Fruit fly (Drosophila melanogaster) whole organism, wandering third instar larva: Measurements from ENCODE around the gene CG14443.
A peak's percentile ranks its signal among the peaks of the same experiment; 100 is the strongest.

Source experiments
- Abd-B ChIP-seq: fragments of >200 bp; optimal IDR thresholded peaks from 2 replicates; lab custom pipeline; 2017; ENCODE audit warnings: missing biosample characterization, missing genetic modification characterization
- CG32264 ChIP-seq: fragments of 200-800 bp; sonication (Bioruptor generic); optimal IDR thresholded peaks from 2 replicates; lab custom pipeline; 2016; ENCODE audit warnings: missing biosample characterization, missing genetic modification characterization
- CG9705 ChIP-seq: fragments of 200-800 bp; sonication (Bioruptor generic); optimal IDR thresholded peaks from 2 replicates; lab custom pipeline; 2018; ENCODE audit warnings: missing biosample characterization, mild to moderate bottlenecking, missing genetic modification characterization
- CrebA ChIP-seq: fragments of 200-800 bp; sonication (Bioruptor generic); optimal IDR thresholded peaks from 2 replicates; lab custom pipeline; 2016; ENCODE audit warnings: missing biosample characterization, mild to moderate bottlenecking, missing genetic modification characterization, borderline replicate concordance
- Dfd ChIP-seq: fragments of >200 bp; optimal IDR thresholded peaks from 2 replicates; lab custom pipeline; 2017; ENCODE audit warnings: missing biosample characterization, missing genetic modification characterization
- Dif ChIP-seq: fragments of 200-275, 200-300 bp; sonication (Bioruptor generic); optimal IDR thresholded peaks from 2 replicates; lab custom pipeline; 2018; ENCODE audit warnings: missing biosample characterization, missing genetic modification characterization; ENCODE audit not compliant: partially characterized antibody
- GATAd ChIP-seq: sonication (Bioruptor generic); optimal IDR thresholded peaks from 2 replicates; lab custom pipeline; 2016; ENCODE audit warnings: missing biosample characterization, missing genetic modification characterization
- HLH106 ChIP-seq: fragments of 200-800 bp; optimal IDR thresholded peaks from 3 replicates; lab custom pipeline; 2019; ENCODE audit warnings: missing biosample characterization, mild to moderate bottlenecking, missing genetic modification characterization, moderate library complexity
- Hnf4 ChIP-seq: fragments of 200-800 bp; sonication (Bioruptor generic); optimal IDR thresholded peaks from 2 replicates; lab custom pipeline; 2016; ENCODE audit warnings: missing biosample characterization, mild to moderate bottlenecking, missing genetic modification characterization
- Hr78 ChIP-seq: fragments of >200 bp; optimal IDR thresholded peaks from 2 replicates; lab custom pipeline; 2017; ENCODE audit warnings: missing biosample characterization, missing genetic modification characterization
- Hr83 ChIP-seq: fragments of 200-300 bp; sonication (Bioruptor generic); optimal IDR thresholded peaks from 2 replicates; lab custom pipeline; 2016; ENCODE audit warnings: missing biosample characterization, mild to moderate bottlenecking, missing genetic modification characterization, moderate library complexity; ENCODE audit not compliant: poor library complexity, severe bottlenecking
- Jra ChIP-seq: sonication (Bioruptor generic); optimal IDR thresholded peaks from 2 replicates; lab custom pipeline; 2016; ENCODE audit warnings: missing biosample characterization, missing genetic modification characterization
- Mio ChIP-seq: sonication (Bioruptor generic); optimal IDR thresholded peaks from 2 replicates; lab custom pipeline; 2016; ENCODE audit warnings: missing biosample characterization, missing genetic modification characterization
- Myc ChIP-seq: fragments of >200 bp; optimal IDR thresholded peaks from 2 replicates; lab custom pipeline; 2017
- N ChIP-seq: fragments of >200 bp; optimal IDR thresholded peaks from 2 replicates; lab custom pipeline; 2018; ENCODE audit warnings: missing biosample characterization, missing external identifiers, missing genetic modification characterization
- OdsH ChIP-seq: fragments of 200-800 bp; sonication (Bioruptor generic); optimal IDR thresholded peaks from 2 replicates; lab custom pipeline; 2016; ENCODE audit warnings: missing biosample characterization, mild to moderate bottlenecking, missing genetic modification characterization
- Rel ChIP-seq, 2 experiments: fragments of 200-800 bp; sonication (Bioruptor generic) in 1 of 2; optimal IDR thresholded peaks; 2 replicates in 1 of 2; 3 replicates in 1 of 2; lab custom pipeline; 2016 to 2019; ENCODE audit warnings: mild to moderate bottlenecking in 2 of 2, missing biosample characterization in 2 of 2, missing genetic modification characterization in 2 of 2, moderate library complexity in 1 of 2
- Sp1 ChIP-seq: fragments of 200-800 bp; sonication (Bioruptor generic); optimal IDR thresholded peaks from 3 replicates; lab custom pipeline; 2019; ENCODE audit warnings: missing biosample characterization, mild to moderate bottlenecking, missing genetic modification characterization, moderate library complexity
- Vsx2 ChIP-seq: fragments of 200-300, 225-300 bp; sonication (Bioruptor generic); optimal IDR thresholded peaks from 2 replicates; lab custom pipeline; 2018; ENCODE audit warnings: missing biosample characterization, missing genetic modification characterization; ENCODE audit not compliant: partially characterized antibody
- br ChIP-seq: fragments of 200-800 bp; sonication (Bioruptor generic); optimal IDR thresholded peaks from 2 replicates; lab custom pipeline; 2016; ENCODE audit warnings: missing biosample characterization, missing genetic modification characterization
- brk ChIP-seq: fragments of 200-800 bp; sonication (Bioruptor generic); optimal IDR thresholded peaks from 2 replicates; lab custom pipeline; 2016; ENCODE audit warnings: missing biosample characterization, mild to moderate bottlenecking, missing genetic modification characterization
- dl ChIP-seq, 2 experiments: fragments of 175-275, 200-275 bp in 1 of 2; fragments of 200-275 bp in 1 of 2; sonication (Bioruptor generic); optimal IDR thresholded peaks; lab custom pipeline; 2018; ENCODE audit warnings: mild to moderate bottlenecking in 2 of 2, missing biosample characterization in 2 of 2, missing genetic modification characterization in 2 of 2, moderate library complexity in 2 of 2; ENCODE audit not compliant: partially characterized antibody in 2 of 2, insufficient read depth in 1 of 2
- dmrt93B ChIP-seq: fragments of 200-800 bp; sonication (Bioruptor generic); optimal IDR thresholded peaks from 2 replicates; lab custom pipeline; 2018; ENCODE audit warnings: missing biosample characterization, mild to moderate bottlenecking, missing genetic modification characterization
- dsf ChIP-seq: sonication (Bioruptor generic); optimal IDR thresholded peaks from 2 replicates; lab custom pipeline; 2016; ENCODE audit warnings: missing biosample characterization, missing genetic modification characterization, borderline replicate concordance
- ey ChIP-seq: fragments of 200-800 bp; sonication (Bioruptor generic); optimal IDR thresholded peaks from 2 replicates; lab custom pipeline; 2016; ENCODE audit warnings: missing biosample characterization, missing genetic modification characterization
- foxo ChIP-seq, 2 experiments: fragments of 200-800 bp; sonication (Bioruptor generic); optimal IDR thresholded peaks; 2 replicates in 1 of 2; 3 replicates in 1 of 2; lab custom pipeline; 2016 to 2017; ENCODE audit warnings: missing biosample characterization in 2 of 2, missing genetic modification characterization in 2 of 2
- fru ChIP-seq: fragments of 200-800 bp; sonication (Bioruptor generic); optimal IDR thresholded peaks from 3 replicates; lab custom pipeline; 2016; ENCODE audit warnings: missing biosample characterization, mild to moderate bottlenecking, missing genetic modification characterization
- h ChIP-seq: fragments of 200-800 bp; sonication (Bioruptor generic); optimal IDR thresholded peaks from 3 replicates; lab custom pipeline; 2016; ENCODE audit warnings: missing biosample characterization, mild to moderate bottlenecking, missing genetic modification characterization
- jim ChIP-seq: fragments of 175-275, 200-325 bp; sonication (Bioruptor generic); optimal IDR thresholded peaks from 2 replicates; lab custom pipeline; 2016; ENCODE audit warnings: missing biosample characterization, mild to moderate bottlenecking, missing genetic modification characterization
- lola ChIP-seq: fragments of >200 bp; optimal IDR thresholded peaks from 2 replicates; lab custom pipeline; 2017; ENCODE audit warnings: missing biosample characterization, missing genetic modification characterization
- pan ChIP-seq: fragments of >200 bp; optimal IDR thresholded peaks from 2 replicates; lab custom pipeline; 2017
- psq ChIP-seq: fragments of 200-800 bp; sonication (Bioruptor generic); optimal IDR thresholded peaks from 3 replicates; lab custom pipeline; 2017; ENCODE audit warnings: missing biosample characterization, mild to moderate bottlenecking, missing genetic modification characterization, moderate library complexity
- rgr ChIP-seq: fragments of 200-800 bp; sonication (Bioruptor generic); optimal IDR thresholded peaks from 3 replicates; lab custom pipeline; 2016; ENCODE audit warnings: missing biosample characterization, mild to moderate bottlenecking, missing genetic modification characterization
- sage ChIP-seq: fragments of 200-800 bp; sonication (Bioruptor generic); optimal IDR thresholded peaks from 2 replicates; lab custom pipeline; 2016; ENCODE audit warnings: missing biosample characterization, mild to moderate bottlenecking, missing genetic modification characterization
- sv ChIP-seq: fragments of 200-800 bp; sonication (Bioruptor generic); optimal IDR thresholded peaks from 3 replicates; lab custom pipeline; 2016; ENCODE audit warnings: missing biosample characterization, missing genetic modification characterization
- tai ChIP-seq: sonication (Bioruptor generic); optimal IDR thresholded peaks from 2 replicates; lab custom pipeline; 2016; ENCODE audit warnings: missing biosample characterization, missing genetic modification characterization
- usp ChIP-seq: fragments of >200 bp; optimal IDR thresholded peaks from 2 replicates; lab custom pipeline; 2017; ENCODE audit warnings: missing biosample characterization, missing genetic modification characterization
- woc ChIP-seq: sonication (Bioruptor generic); optimal IDR thresholded peaks from 2 replicates; lab custom pipeline; 2016; ENCODE audit warnings: missing biosample characterization, mild to moderate bottlenecking, missing genetic modification characterization

The CG14443 gene

DNA sequence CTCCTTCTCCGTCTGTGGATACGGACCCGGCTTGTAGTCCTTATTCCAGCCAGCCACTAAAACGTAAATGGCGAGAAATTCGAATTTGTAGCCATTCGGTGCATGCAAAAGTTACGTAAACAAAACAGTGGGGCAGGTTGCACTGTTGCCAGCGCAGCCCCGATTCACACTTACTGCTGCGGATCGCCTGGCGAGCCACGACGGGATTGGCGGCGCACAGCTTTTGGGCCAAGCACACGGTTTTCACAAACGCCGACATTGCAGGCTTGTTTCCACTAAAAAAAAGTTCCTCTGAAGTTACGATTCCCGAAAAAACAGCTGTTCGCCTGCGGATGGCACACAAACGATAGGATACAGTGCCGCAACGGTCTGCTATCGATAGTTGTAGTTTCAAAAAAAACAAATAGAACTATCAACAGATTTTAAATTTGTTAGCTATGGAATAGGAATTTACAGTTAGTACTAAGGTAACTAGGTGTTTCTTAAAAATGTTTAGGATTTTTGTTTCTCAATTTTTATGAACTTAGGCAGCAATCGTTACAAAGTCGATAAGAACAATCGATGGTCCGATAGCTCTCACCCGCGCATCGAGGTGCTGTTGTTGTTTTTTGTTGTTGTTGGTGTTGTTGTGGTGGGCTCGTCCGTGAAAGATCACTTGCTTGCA lies 44.2 kb downstream of the CG14443 start, which contains the start of gene Fum1:
Gene Fum1, plus strand, starts transcription at position 599 of the 664 bp plus-strand sequence.
- TF ChIP-seq lola (GFP tag; lab: Kevin White, UChicago) (no peak), ey (GFP tag; lab: Kevin White, UChicago) (peak; percentile 2), Hr78 (GFP tag; lab: Kevin White, UChicago) (no peak), woc (GFP tag; lab: Kevin White, UChicago) (peak; percentile 48), psq (no peak), fru (GFP tag; lab: Kevin White, UChicago) (no peak), brk (GFP tag; lab: Kevin White, UChicago) (no peak), dl (GFP tag; optimal IDR thresholded peaks at IDR 0.05; lab: Kevin White, UChicago; ENCODE audit: insufficient read depth in 1 of 2, partially characterized antibody in 2 of 2) (no peak), Dif (GFP tag; lab: Kevin White, UChicago) (no peak), rgr (GFP tag; lab: Kevin White, UChicago) (peak; percentile 39), CrebA (GFP tag; lab: Kevin White, UChicago) (no peak), dmrt93B (GFP tag; lab: Kevin White, UChicago) (no peak), dsf (no peak), Dfd (no peak), N (GFP tag; lab: Kevin White, UChicago) (no peak), Myc (lab: Kevin White, UChicago) (no peak), HLH106 (tag; lab: Kevin White, UChicago) (peak; percentile 45), sv (GFP tag; lab: Kevin White, UChicago) (peak; percentile 6), pan (lab: Kevin White, UChicago) (no peak), Jra (GFP tag; lab: Kevin White, UChicago) (no peak), tai (GFP tag; lab: Kevin White, UChicago) (no peak), Abd-B (GFP tag; lab: Kevin White, UChicago) (no peak), Vsx2 (GFP tag; lab: Kevin White, UChicago) (no peak), br (GFP tag; lab: Kevin White, UChicago) (no peak), CG9705 (GFP tag; lab: Kevin White, UChicago) (no peak), GATAd (GFP tag; lab: Kevin White, UChicago) (no peak), Mio (GFP tag; lab: Kevin White, UChicago) (no peak), Hr83 (GFP tag; lab: Kevin White, UChicago) (no peak), usp (no peak), Hnf4 (GFP tag; lab: Kevin White, UChicago) (no peak), h (GFP tag; lab: Kevin White, UChicago) (peak; percentile 36), OdsH (no peak), Rel (GFP tag; optimal IDR thresholded peaks at IDR 0.05; lab: Kevin White, UChicago) (no peak), Rel (tag; optimal IDR thresholded peaks at IDR 0.05; lab: Kevin White, UChicago) (peak; percentile 1), Sp1 (GFP tag; lab: Kevin White, UChicago) (peak; percentile 17), foxo (GFP tag; optimal IDR thresholded peaks at IDR 0.05; lab: Kevin White, UChicago) (peak in 1 of 2 experiments; percentile 36), CG32264 (GFP tag; lab: Kevin White, UChicago) (no peak), jim (no peak), sage (GFP tag; lab: Kevin White, UChicago) (no peak)
